Worm (Caenorhabditis elegans) whole organism, L3 larva: ENCODE measurements around the gene F10D7.5.

Experiments
- R02D3.7 ChIP-seq: fragments of 150-350 bp; optimal IDR thresholded peaks from 2 replicates; lab custom pipeline; 2014; ENCODE audit warnings: missing biosample characterization, missing genetic modification characterization
- ZK546.5 ChIP-seq: sonication (generic microtip); optimal IDR thresholded peaks from 2 replicates; lab custom pipeline; 2017; ENCODE audit warnings: missing biosample characterization, missing genetic modification characterization
- aly-2 ChIP-seq: fragments of 150-350 bp; optimal IDR thresholded peaks from 2 replicates; lab custom pipeline; 2014; ENCODE audit warnings: missing biosample characterization, missing genetic modification characterization
- ama-1 ChIP-seq: fragments of 150-350 bp; optimal IDR thresholded peaks from 2 replicates; lab custom pipeline; 2018
- ceh-16 ChIP-seq: sonication (generic microtip); optimal IDR thresholded peaks from 2 replicates; lab custom pipeline; 2017; ENCODE audit warnings: missing biosample characterization, missing genetic modification characterization
- ceh-82 ChIP-seq: fragments of 150-350 bp; optimal IDR thresholded peaks from 2 replicates; lab custom pipeline; 2014; ENCODE audit warnings: missing biosample characterization, missing genetic modification characterization
- daf-12 ChIP-seq: fragments of 150-350 bp; optimal IDR thresholded peaks from 2 replicates; lab custom pipeline; 2014; ENCODE audit warnings: missing biosample characterization, missing genetic modification reagents, missing genetic modification characterization
- egl-5 ChIP-seq: fragments of 150-350 bp; optimal IDR thresholded peaks from 2 replicates; lab custom pipeline; 2017; ENCODE audit warnings: missing biosample characterization, missing genetic modification reagents, missing genetic modification characterization, inconsistent platforms
- elt-1 ChIP-seq: fragments of 150-350 bp; optimal IDR thresholded peaks from 2 replicates; lab custom pipeline; 2014; ENCODE audit warnings: missing biosample characterization, missing genetic modification characterization
- elt-2 ChIP-seq: sonication (generic microtip); optimal IDR thresholded peaks from 2 replicates; lab custom pipeline; 2016; ENCODE audit warnings: missing genetic modification reagents, mild to moderate bottlenecking, missing genetic modification characterization, missing compliant biosample characterization
- elt-3 ChIP-seq, 3 experiments: fragments of 150-350 bp in 1 of 3; sonication (generic microtip) in 2 of 3; optimal IDR thresholded peaks; 2 replicates in 2 of 3; 4 replicates in 1 of 3; lab custom pipeline; 2014 to 2017; ENCODE audit warnings: missing biosample characterization in 3 of 3, missing genetic modification characterization in 3 of 3
- eor-1 ChIP-seq, 2 experiments: fragments of 150-350 bp; optimal IDR thresholded peaks; 2 replicates each; lab custom pipeline; 2014 to 2018; ENCODE audit warnings: missing biosample characterization in 2 of 2, missing genetic modification characterization in 2 of 2
- hmg-11 ChIP-seq: sonication (generic microtip); optimal IDR thresholded peaks from 2 replicates; lab custom pipeline; 2016; ENCODE audit warnings: missing genetic modification characterization, missing compliant biosample characterization
- jun-1 ChIP-seq: fragments of 150-350 bp; optimal IDR thresholded peaks from 2 replicates; lab custom pipeline; 2014; ENCODE audit warnings: missing biosample characterization, missing genetic modification reagents, missing genetic modification characterization
- lin-39 ChIP-seq: fragments of 150-350 bp; optimal IDR thresholded peaks from 2 replicates; lab custom pipeline; 2018; ENCODE audit warnings: missing biosample characterization, missing genetic modification reagents, missing genetic modification characterization
- lsy-12 ChIP-seq: sonication (generic microtip); optimal IDR thresholded peaks from 2 replicates; lab custom pipeline; 2016; ENCODE audit warnings: mild to moderate bottlenecking, missing genetic modification characterization, missing compliant biosample characterization
- mdl-1 ChIP-seq: fragments of 150-350 bp; optimal IDR thresholded peaks from 2 replicates; lab custom pipeline; 2014; ENCODE audit warnings: missing biosample characterization, missing genetic modification characterization
- mml-1 ChIP-seq: fragments of 150-350 bp; sonication (generic microtip); optimal IDR thresholded peaks from 3 replicates; lab custom pipeline; 2014; ENCODE audit warnings: missing biosample characterization, missing genetic modification characterization
- nfya-1 ChIP-seq: sonication (generic microtip); optimal IDR thresholded peaks from 2 replicates; lab custom pipeline; 2017; ENCODE audit warnings: missing genetic modification characterization, mild to moderate bottlenecking, missing compliant biosample characterization, antibody characterized with exemption, moderate library complexity; ENCODE audit not compliant: insufficient read depth
- nhr-11 ChIP-seq: fragments of 150-350 bp; optimal IDR thresholded peaks from 2 replicates; lab custom pipeline; 2014; ENCODE audit warnings: missing biosample characterization, missing genetic modification characterization
- nhr-12 ChIP-seq: fragments of 150-350 bp; optimal IDR thresholded peaks from 2 replicates; lab custom pipeline; 2014; ENCODE audit warnings: missing biosample characterization, missing genetic modification characterization
- nhr-23 ChIP-seq: fragments of 150-350 bp; optimal IDR thresholded peaks from 2 replicates; lab custom pipeline; 2014; ENCODE audit warnings: missing biosample characterization, missing genetic modification reagents, missing genetic modification characterization
- nhr-237 ChIP-seq: fragments of 150-350 bp; optimal IDR thresholded peaks from 2 replicates; lab custom pipeline; 2014; ENCODE audit warnings: missing biosample characterization, missing genetic modification characterization
- nhr-25 ChIP-seq: sonication (generic microtip); optimal IDR thresholded peaks from 2 replicates; lab custom pipeline; 2017; ENCODE audit warnings: missing biosample characterization, missing genetic modification characterization
- nhr-28 ChIP-seq: fragments of 150-350 bp; optimal IDR thresholded peaks from 2 replicates; lab custom pipeline; 2014; ENCODE audit warnings: missing biosample characterization, missing genetic modification characterization
- nhr-77 ChIP-seq: fragments of 150-350 bp; optimal IDR thresholded peaks from 2 replicates; lab custom pipeline; 2014; ENCODE audit warnings: missing biosample characterization, missing genetic modification characterization
- pha-4 ChIP-seq: fragments of 150-350 bp; optimal IDR thresholded peaks from 2 replicates; lab custom pipeline; 2014; ENCODE audit warnings: missing biosample characterization, missing genetic modification reagents, missing genetic modification characterization
- pqm-1 ChIP-seq: fragments of 150-350 bp; optimal IDR thresholded peaks from 2 replicates; lab custom pipeline; 2017; ENCODE audit warnings: missing biosample characterization, missing genetic modification characterization, inconsistent platforms
- sea-2 ChIP-seq: fragments of 150-350 bp; sonication (generic microtip); optimal IDR thresholded peaks from 4 replicates; lab custom pipeline; 2014; ENCODE audit warnings: missing biosample characterization, missing genetic modification reagents, missing genetic modification characterization
- skn-1 ChIP-seq: fragments of 150-350 bp; optimal IDR thresholded peaks from 2 replicates; lab custom pipeline; 2014; ENCODE audit warnings: missing biosample characterization, missing genetic modification characterization
- snpc-4 ChIP-seq: fragments of 150-350 bp; optimal IDR thresholded peaks from 2 replicates; lab custom pipeline; 2014; ENCODE audit warnings: missing biosample characterization, missing genetic modification characterization
- tbx-2 ChIP-seq: sonication (generic microtip); optimal IDR thresholded peaks from 2 replicates; lab custom pipeline; 2016; ENCODE audit warnings: mild to moderate bottlenecking, missing genetic modification characterization, missing compliant biosample characterization
- unc-39 ChIP-seq: sonication (generic microtip); optimal IDR thresholded peaks from 4 replicates; lab custom pipeline; 2017; ENCODE audit warnings: missing biosample characterization, missing genetic modification characterization
- unc-62 ChIP-seq: fragments of 150-350 bp; sonication (generic microtip); optimal IDR thresholded peaks from 4 replicates; lab custom pipeline; 2014; ENCODE audit warnings: missing biosample characterization, missing genetic modification reagents, missing genetic modification characterization
- zag-1 ChIP-seq: fragments of 150-350 bp; optimal IDR thresholded peaks from 2 replicates; lab custom pipeline; 2014; ENCODE audit warnings: missing biosample characterization, missing genetic modification characterization
- ztf-11 ChIP-seq: fragments of 150-350 bp; optimal IDR thresholded peaks from 2 replicates; lab custom pipeline; 2014; ENCODE audit warnings: missing biosample characterization, missing genetic modification characterization
- ztf-4 ChIP-seq: fragments of 150-350 bp; optimal IDR thresholded peaks from 2 replicates; lab custom pipeline; 2014; ENCODE audit warnings: missing biosample characterization, missing genetic modification characterization

Gene F10D7.5

ce11 chrX:17340484-17340883 is 50.9 kb downstream of the F10D7.5 start, which contains the start of gene C53C11.1:
Gene C53C11.1 (plus strand): TSS chrX:17340784.
- TF ChIP-seq R02D3.7 (tag; lab: Kevin White, UChicago) = no peak
- TF ChIP-seq pha-4 (tag; lab: Kevin White, UChicago) = no peak
- no peak for TF ChIP-seq nhr-11 (tag; lab: Kevin White, UChicago)
- TF ChIP-seq elt-1 (tag; lab: Kevin White, UChicago) = no peak
- no peak for TF ChIP-seq nhr-23 (tag; lab: Kevin White, UChicago)
- no peak for TF ChIP-seq ztf-11
- no peak for TF ChIP-seq ZK546.5 (tag; lab: Kevin White, UChicago)
- no peak for TF ChIP-seq ceh-16 (tag; lab: Kevin White, UChicago)
- TF ChIP-seq lsy-12 (tag; lab: Kevin White, UChicago) = no peak
- TF ChIP-seq aly-2 (tag; lab: Kevin White, UChicago) = no peak
- TF ChIP-seq ztf-4 (tag; lab: Kevin White, UChicago) = no peak
- TF ChIP-seq egl-5 (tag; lab: Kevin White, UChicago) = no peak
- no peak for TF ChIP-seq ceh-82 (tag; lab: Kevin White, UChicago)
- TF ChIP-seq zag-1 (tag; lab: Kevin White, UChicago) = no peak
- no peak for TF ChIP-seq unc-62 (GFP tag; lab: Kevin White, UChicago)
- TF ChIP-seq nhr-237 (tag; lab: Kevin White, UChicago) = no peak

- TF ChIP-seq eor-1 (tag; optimal IDR thresholded peaks at IDR 0.05; lab: Kevin White, UChicago) (no peak), nhr-25 (tag; lab: Kevin White, UChicago) (no peak), snpc-4 (tag; lab: Kevin White, UChicago) (no peak), nhr-12 (tag; lab: Kevin White, UChicago) (no peak), ztf-11 (no peak), nhr-237 (tag; lab: Kevin White, UChicago) (no peak), ama-1 (lab: Kevin White, UChicago) (no peak), unc-39 (tag; lab: Kevin White, UChicago) (no peak), lin-39 (no peak), hmg-11 (tag; lab: Kevin White, UChicago) (no peak), daf-12 (tag; lab: Kevin White, UChicago) (no peak), lsy-12 (tag; lab: Kevin White, UChicago) (no peak), nfya-1 (tag; lab: Kevin White, UChicago) (no peak), nhr-77 (tag; lab: Kevin White, UChicago) (no peak), elt-1 (tag; lab: Kevin White, UChicago) (no peak), tbx-2 (no peak), pha-4 (tag; lab: Kevin White, UChicago) (no peak), R02D3.7 (tag; lab: Kevin White, UChicago) (no peak), nhr-23 (tag; lab: Kevin White, UChicago) (no peak)
Measured at ce11 chrX:17338944-17339343, 52.5 kb downstream of the F10D7.5 start.

ce11 chrX:17336354-17336753 is 55.1 kb downstream of the F10D7.5 start, which contains the start of gene C53C11.2:
Gene C53C11.2 (plus strand): TSS chrX:17336637.
- TF ChIP-seq mdl-1 (tag; lab: Kevin White, UChicago) = no peak
- no peak for TF ChIP-seq ztf-11
- TF ChIP-seq tbx-2 = no peak
- TF ChIP-seq ZK546.5 (tag; lab: Kevin White, UChicago) = no peak
- TF ChIP-seq nhr-28 (tag; lab: Kevin White, UChicago) = no peak
- no peak for TF ChIP-seq unc-62 (GFP tag; lab: Kevin White, UChicago)
- peak; percentile 62 for TF ChIP-seq pqm-1 (tag; lab: Kevin White, UChicago)
- TF ChIP-seq pha-4 (tag; lab: Kevin White, UChicago) = peak; percentile 25
- peak; percentile 68 for TF ChIP-seq elt-2 (tag; lab: Kevin White, UChicago)
- TF ChIP-seq, all 47 proteins: peak for 3

ce11 chrX:17333752-17334151 is 57.7 kb downstream of the F10D7.5 start, which contains the start of gene C53C11.5:
Gene C53C11.5 (plus strand): TSS chrX:17334052.
- TF ChIP-seq mml-1 (no peak), ceh-82 (tag; lab: Kevin White, UChicago) (no peak), zag-1 (tag; lab: Kevin White, UChicago) (no peak), lin-39 (no peak), nhr-11 (tag; lab: Kevin White, UChicago) (no peak), nhr-237 (tag; lab: Kevin White, UChicago) (no peak), eor-1 (tag; optimal IDR thresholded peaks at IDR 0.05; lab: Kevin White, UChicago) (no peak), unc-39 (tag; lab: Kevin White, UChicago) (no peak), ceh-16 (tag; lab: Kevin White, UChicago) (no peak), sea-2 (GFP tag; lab: Kevin White, UChicago) (no peak), aly-2 (tag; lab: Kevin White, UChicago) (no peak), elt-3 (tag; optimal IDR thresholded peaks at IDR 0.05; lab: Kevin White, UChicago) (no peak), egl-5 (tag; lab: Kevin White, UChicago) (no peak), jun-1 (tag; lab: Kevin White, UChicago) (no peak), skn-1 (no peak)
- TF ChIP-seq, all 47 proteins: peak for 0
